Fruit fly (Drosophila melanogaster) whole organism, embryonic: ENCODE data around the gene CG18749.

Experiments
- ATbp ChIP-seq: fragments of 200-800 bp; sonication (Bioruptor generic); optimal IDR thresholded peaks from 2 replicates; lab custom pipeline; 2017; ENCODE audit warnings: missing biosample characterization, mild to moderate bottlenecking, missing genetic modification characterization, missing genetic modification reagents
- Awh ChIP-seq: fragments of 200-800 bp; sonication (Bioruptor generic); IDR thresholded peaks from 2 replicates; pipeline ENCODE4, ENCODE4 v1.3.6; 2022; ENCODE audit warnings: missing biosample characterization, missing genetic modification characterization
- CG10267 ChIP-seq: fragments of 200-800 bp; sonication (Bioruptor generic); optimal IDR thresholded peaks from 2 replicates; lab custom pipeline; 2018; ENCODE audit warnings: missing biosample characterization, mild to moderate bottlenecking, missing genetic modification characterization, moderate library complexity
- CG10321 ChIP-seq: fragments of 200-800 bp; sonication (Bioruptor generic); IDR thresholded peaks from 2 replicates; pipeline ENCODE4 v1.3.6; 2022; ENCODE audit warnings: missing biosample characterization, missing genetic modification characterization
- CG10462 ChIP-seq: fragments of 200-800 bp; sonication (Bioruptor generic); optimal IDR thresholded peaks from 2 replicates; lab custom pipeline; 2016; ENCODE audit warnings: missing biosample characterization, missing genetic modification characterization
- CG11560 ChIP-seq: fragments of 200-800 bp; sonication (Bioruptor generic); IDR thresholded peaks from 3 replicates; pipeline ENCODE4 v1.3.6; 2022; ENCODE audit warnings: missing biosample characterization, missing genetic modification characterization
- CG13287 ChIP-seq: fragments of 200-800 bp; sonication (Bioruptor generic); IDR thresholded peaks from 2 replicates; pipeline ENCODE4 v1.3.6; 2022; ENCODE audit warnings: missing biosample characterization, missing genetic modification characterization; ENCODE audit not compliant: partially characterized antibody
- CG14441 ChIP-seq: fragments of 200-800 bp; sonication (Bioruptor generic); IDR thresholded peaks from 2 replicates; pipeline ENCODE4 v1.3.6; 2022; ENCODE audit warnings: missing biosample characterization, missing genetic modification characterization
- CG15514 ChIP-seq: fragments of 200-800 bp; sonication (Bioruptor generic); optimal IDR thresholded peaks from 3 replicates; lab custom pipeline; 2017; ENCODE audit warnings: missing biosample characterization, missing genetic modification characterization, mild to moderate bottlenecking, moderate library complexity, missing genetic modification reagents
- CG16813 ChIP-seq: fragments of 200-800 bp; sonication (Bioruptor generic); IDR thresholded peaks from 3 replicates; pipeline ENCODE4 v1.3.6; 2022; ENCODE audit warnings: missing biosample characterization, missing genetic modification characterization; ENCODE audit not compliant: partially characterized antibody
- CG17612 ChIP-seq: fragments of 200-800 bp; sonication (Bioruptor generic); IDR thresholded peaks from 2 replicates; pipeline ENCODE4 v1.3.6; 2022; ENCODE audit warnings: missing biosample characterization, missing genetic modification characterization
- CG1792 ChIP-seq: fragments of 200-800 bp; sonication (Bioruptor generic); optimal IDR thresholded peaks from 2 replicates; lab custom pipeline; 2016; ENCODE audit warnings: missing biosample characterization, missing genetic modification characterization
- CG1832 ChIP-seq: fragments of 200-800 bp; sonication (Bioruptor generic); optimal IDR thresholded peaks from 2 replicates; lab custom pipeline; 2017; ENCODE audit warnings: missing biosample characterization, mild to moderate bottlenecking, missing genetic modification characterization, inconsistent platforms
- CG2129 ChIP-seq: fragments of 200-800 bp; sonication (Bioruptor generic); IDR thresholded peaks from 2 replicates; pipeline ENCODE4 v1.3.6; 2022; ENCODE audit warnings: missing biosample characterization, missing genetic modification characterization; ENCODE audit not compliant: partially characterized antibody
- CG34224 ChIP-seq: fragments of 200-800 bp; sonication (Bioruptor generic); IDR thresholded peaks from 3 replicates; pipeline ENCODE4 v1.3.6; 2022; ENCODE audit warnings: missing biosample characterization, missing genetic modification characterization; ENCODE audit not compliant: partially characterized antibody
- CG34376 ChIP-seq: fragments of 200-800 bp; sonication (Bioruptor generic); optimal IDR thresholded peaks from 2 replicates; lab custom pipeline; 2018; ENCODE audit warnings: missing biosample characterization, mild to moderate bottlenecking, missing genetic modification characterization
- CG3847 ChIP-seq: fragments of 200-800 bp; sonication (Bioruptor generic); IDR thresholded peaks from 2 replicates; pipeline ENCODE4 v1.3.6; 2022; ENCODE audit warnings: missing biosample characterization, missing genetic modification characterization
- CG4360 ChIP-seq: fragments of 200-800 bp; sonication (Bioruptor generic); IDR thresholded peaks from 2 replicates; pipeline ENCODE4 v1.3.6; 2022; ENCODE audit warnings: missing biosample characterization, missing genetic modification characterization
- CG7745 ChIP-seq: fragments of 200-800 bp; sonication (Bioruptor generic); optimal IDR thresholded peaks from 2 replicates; lab custom pipeline; 2018; ENCODE audit warnings: missing biosample characterization, mild to moderate bottlenecking, missing genetic modification characterization, moderate library complexity
- CG8359 ChIP-seq: fragments of 200-800 bp; sonication (Bioruptor generic); optimal IDR thresholded peaks from 2 replicates; lab custom pipeline; 2017; ENCODE audit warnings: missing biosample characterization, mild to moderate bottlenecking, missing genetic modification characterization, borderline replicate concordance
- Fer3 ChIP-seq: fragments of 200-800 bp; sonication (Bioruptor generic); optimal IDR thresholded peaks from 2 replicates; lab custom pipeline; 2018; ENCODE audit warnings: missing biosample characterization, mild to moderate bottlenecking, missing genetic modification characterization, moderate library complexity
- Myb ChIP-seq: fragments of 200-800 bp; sonication (Bioruptor generic); optimal IDR thresholded peaks from 2 replicates; lab custom pipeline; 2016; ENCODE audit warnings: missing biosample characterization, missing genetic modification characterization
- Nf-YC ChIP-seq: fragments of 200-800 bp; optimal IDR thresholded peaks from 3 replicates; lab custom pipeline; 2019; ENCODE audit warnings: missing biosample characterization, mild to moderate bottlenecking, missing genetic modification characterization, moderate library complexity
- Rx ChIP-seq: fragments of 200-800 bp; sonication (Bioruptor generic); IDR thresholded peaks from 2 replicates; pipeline ENCODE4 v1.3.6; 2022; ENCODE audit warnings: missing biosample characterization, missing genetic modification characterization
- Scr ChIP-seq: fragments of 200-800 bp; sonication (Bioruptor generic); IDR thresholded peaks from 2 replicates; pipeline ENCODE4 v1.3.6; 2022; ENCODE audit warnings: missing biosample characterization, missing genetic modification characterization; ENCODE audit not compliant: partially characterized antibody
- ase ChIP-seq: fragments of 200-800 bp; sonication (Bioruptor generic); IDR thresholded peaks from 3 replicates; pipeline ENCODE4 v1.3.6; 2022; ENCODE audit warnings: missing biosample characterization, missing genetic modification characterization
- ci ChIP-seq: fragments of 200-800 bp; sonication (Bioruptor generic); IDR thresholded peaks from 3 replicates; pipeline ENCODE4 v1.3.6; 2022; ENCODE audit warnings: missing biosample characterization, missing genetic modification characterization
- ems ChIP-seq: fragments of 200-800 bp; sonication (Bioruptor generic); optimal IDR thresholded peaks from 3 replicates; lab custom pipeline; 2016; ENCODE audit warnings: missing biosample characterization, missing genetic modification characterization
- fd3F ChIP-seq: fragments of 200-800 bp; sonication (Bioruptor generic); optimal IDR thresholded peaks from 2 replicates; lab custom pipeline; 2018; ENCODE audit warnings: missing biosample characterization, mild to moderate bottlenecking, missing genetic modification characterization, moderate library complexity
- gcm ChIP-seq: fragments of 200-800 bp; sonication (Bioruptor generic); optimal IDR thresholded peaks from 2 replicates; lab custom pipeline; 2019; ENCODE audit warnings: missing biosample characterization, mild to moderate bottlenecking, missing genetic modification characterization, moderate library complexity
- grn ChIP-seq: fragments of 200-800 bp; sonication (Bioruptor generic); optimal IDR thresholded peaks from 3 replicates; lab custom pipeline; 2017; ENCODE audit warnings: missing biosample characterization, missing genetic modification characterization
- pzg ChIP-seq: fragments of 200-800 bp; sonication (Bioruptor generic); optimal IDR thresholded peaks from 3 replicates; lab custom pipeline; 2018; ENCODE audit warnings: missing biosample characterization, mild to moderate bottlenecking, missing genetic modification characterization, moderate library complexity
- sc ChIP-seq, 3 experiments: fragments of >200 bp in 2 of 3; fragments of 200-800 bp in 1 of 3; sonication (Bioruptor generic) in 1 of 3; optimal IDR thresholded peaks; 2 replicates in 2 of 3; 3 replicates in 1 of 3; lab custom pipeline; 2017; ENCODE audit warnings: mild to moderate bottlenecking in 1 of 3, missing biosample characterization in 1 of 3, missing genetic modification characterization in 1 of 3, missing genetic modification reagents in 1 of 3
- sens ChIP-seq: fragments of 200-800 bp; sonication (Bioruptor generic); peaks from one replicate; lab custom pipeline; 2016; ENCODE audit warnings: missing biosample characterization, missing genetic modification characterization
- slp2 ChIP-seq: fragments of 200-800 bp; sonication (Bioruptor generic); optimal IDR thresholded peaks from 2 replicates; lab custom pipeline; 2016; ENCODE audit warnings: missing biosample characterization, missing genetic modification characterization
- stc ChIP-seq: fragments of 200-800 bp; sonication (Bioruptor generic); IDR thresholded peaks from 2 replicates; pipeline ENCODE4 v1.3.6; 2022; ENCODE audit warnings: missing biosample characterization, missing genetic modification characterization
- stwl ChIP-seq: fragments of 200-800 bp; sonication (Bioruptor generic); optimal IDR thresholded peaks from 3 replicates; lab custom pipeline; 2018; ENCODE audit warnings: missing biosample characterization, mild to moderate bottlenecking, missing genetic modification characterization, moderate library complexity
- toy ChIP-seq: fragments of 200-800 bp; sonication (Bioruptor generic); IDR thresholded peaks from 2 replicates; pipeline ENCODE4 v1.3.6; 2022; ENCODE audit warnings: missing biosample characterization, missing genetic modification characterization
- tx ChIP-seq: fragments of 200-800 bp; sonication (Bioruptor generic); optimal IDR thresholded peaks from 2 replicates; lab custom pipeline; 2016; ENCODE audit warnings: missing biosample characterization, missing genetic modification characterization
- vvl ChIP-seq: fragments of 200-800 bp; sonication (Bioruptor generic); IDR thresholded peaks from 2 replicates; pipeline ENCODE4 v1.3.6; 2022; ENCODE audit warnings: missing biosample characterization, missing genetic modification characterization

Gene CG18749

dm6 chr3R:8217727-8218126, 26.1 kb upstream of the CG18749 start, which contains the start of gene CG7800 (continued):
- TF ChIP-seq CG7745 (tag; lab: Kevin White, UChicago) (no peak), CG1832 (GFP tag; lab: Kevin White, UChicago) (no peak), fd3F (GFP tag; lab: Kevin White, UChicago) (no peak), Rx (no peak), Scr (peak; percentile 58), stwl (tag; lab: Kevin White, UChicago) (peak; percentile 63), CG13287 (GFP tag; lab: Robert Waterston, UW) (peak; percentile 73), Fer3 (tag; lab: Kevin White, UChicago) (no peak), ci (GFP tag; lab: Robert Waterston, UW) (no peak), CG17612 (GFP tag; lab: Robert Waterston, UW) (no peak), Awh (GFP tag; lab: Robert Waterston, UW) (no peak), Myb (GFP tag; lab: Kevin White, UChicago) (peak; percentile 6), sens (GFP tag; lab: Kevin White, UChicago) (peak; percentile 23), CG15514 (GFP tag; lab: Kevin White, UChicago) (no peak), pzg (GFP tag; lab: Kevin White, UChicago) (peak; percentile 41), CG16813 (GFP tag; lab: Robert Waterston, UW) (peak; percentile 34; the same call in 1 of the 3 replicates), ems (no peak), slp2 (GFP tag; lab: Kevin White, UChicago) (no peak), stc (GFP tag; lab: Robert Waterston, UW) (no peak), CG10462 (GFP tag; lab: Kevin White, UChicago) (no peak), CG3847 (GFP tag; lab: Robert Waterston, UW) (no peak), CG2129 (GFP tag; lab: Robert Waterston, UW) (0 out of 2 replicates have a peak, but pooled peaks have one; percentile 32), sc (optimal IDR thresholded peaks at IDR 0.05; lab: Kevin White, UChicago) (no peak), sc (GFP tag; optimal IDR thresholded peaks at IDR 0.05; lab: Kevin White, UChicago) (no peak), CG10267 (tag; lab: Kevin White, UChicago) (peak; percentile 8), gcm (peak; percentile 52), CG34224 (GFP tag; lab: Robert Waterston, UW) (peak; percentile 52; the same call in 2 of the 3 replicates), tx (GFP tag; lab: Kevin White, UChicago) (no peak)
- TF ChIP-seq, all 482 proteins: peak for 38

- no peak for TF ChIP-seq CG1792
- TF ChIP-seq sens (GFP tag; lab: Kevin White, UChicago) = peak; percentile 44
- peak; percentile 11 for TF ChIP-seq CG34376 (GFP tag; lab: Kevin White, UChicago)
- TF ChIP-seq ase = no peak
- TF ChIP-seq ATbp (GFP tag; lab: Kevin White, UChicago) = peak; percentile 3
- no peak for TF ChIP-seq toy (GFP tag; lab: Robert Waterston, UW)
Measured at dm6 chr3R:8219891-8220290, 24.0 kb upstream of the CG18749 start, which contains the start of gene CG18249. TSS of gene CG18249 (plus strand) at chr3R:8220146.

- TF ChIP-seq vvl (peak; percentile 40; the same call in 1 of the 2 replicates), Nf-YC (tag; lab: Kevin White, UChicago) (peak; percentile 42), CG14441 (no peak), CG1832 (GFP tag; lab: Kevin White, UChicago) (peak; percentile 58), CG4360 (0 out of 2 replicates have a peak, but pooled peaks have one; percentile 16), CG10321 (GFP tag; lab: Robert Waterston, UW) (peak; percentile 23; the same call in 1 of the 2 replicates), grn (GFP tag; lab: Kevin White, UChicago) (peak; percentile 67), CG8359 (GFP tag; lab: Kevin White, UChicago) (peak; percentile 99), CG11560 (tag; lab: Robert Waterston, UW) (no peak)
Measured at dm6 chr3R:8223074-8223597, 20.7 kb upstream of the CG18749 start.
